Worm (Caenorhabditis elegans) whole organism, late embryonic: ENCODE data around the gene mob-4.

Experiments used
- C38D4.7 ChIP-seq: fragments of 200-800 bp; sonication (Bioruptor generic); optimal IDR thresholded peaks from 2 replicates; lab custom pipeline; 2018; ENCODE audit warnings: mild to moderate bottlenecking, missing genetic modification characterization, moderate library complexity, missing compliant biosample characterization
- F13H6.1 ChIP-seq: sonication (generic microtip); optimal IDR thresholded peaks from 2 replicates; lab custom pipeline; 2016; ENCODE audit warnings: missing genetic modification characterization, missing compliant biosample characterization
- K02D7.2 ChIP-seq: sonication (generic microtip); optimal IDR thresholded peaks from 2 replicates; lab custom pipeline; 2017; ENCODE audit warnings: mild to moderate bottlenecking, missing genetic modification characterization, missing compliant biosample characterization
- T23F11.4 ChIP-seq: fragments of 200-800 bp; sonication (Bioruptor generic); optimal IDR thresholded peaks from 2 replicates; lab custom pipeline; 2018; ENCODE audit warnings: mild to moderate bottlenecking, missing genetic modification characterization, missing compliant biosample characterization
- ahr-1 ChIP-seq: sonication (generic microtip); optimal IDR thresholded peaks from 2 replicates; lab custom pipeline; 2016; ENCODE audit warnings: missing genetic modification characterization, missing compliant biosample characterization
- ama-1 ChIP-seq: fragments of 150-350 bp; optimal IDR thresholded peaks from 2 replicates; lab custom pipeline; 2014
- ceh-14 ChIP-seq: sonication (generic microtip); optimal IDR thresholded peaks from 2 replicates; lab custom pipeline; 2016; ENCODE audit warnings: missing genotype, missing genetic modification characterization, missing compliant biosample characterization
- ceh-18 ChIP-seq: sonication (generic microtip); optimal IDR thresholded peaks from 2 replicates; lab custom pipeline; 2016; ENCODE audit warnings: missing genetic modification characterization, missing compliant biosample characterization
- ceh-19 ChIP-seq: fragments of 200-800 bp; sonication (Bioruptor generic); optimal IDR thresholded peaks from 2 replicates; lab custom pipeline; 2018; ENCODE audit warnings: mild to moderate bottlenecking, missing genetic modification characterization, missing compliant biosample characterization
- ceh-22 ChIP-seq: sonication (generic microtip); optimal IDR thresholded peaks from 2 replicates; lab custom pipeline; 2017; ENCODE audit warnings: missing biosample characterization, missing genetic modification characterization
- ceh-24 ChIP-seq: sonication (generic microtip); optimal IDR thresholded peaks from 2 replicates; lab custom pipeline; 2016; ENCODE audit warnings: mild to moderate bottlenecking, missing genetic modification characterization, missing compliant biosample characterization
- ceh-30 ChIP-seq: fragments of 150-350 bp; optimal IDR thresholded peaks from 2 replicates; lab custom pipeline; 2014; ENCODE audit warnings: missing biosample characterization, missing genetic modification characterization
- ceh-31 ChIP-seq: sonication (generic microtip); optimal IDR thresholded peaks from 2 replicates; lab custom pipeline; 2016; ENCODE audit warnings: missing genetic modification characterization, missing compliant biosample characterization
- ceh-34 ChIP-seq: sonication (generic microtip); optimal IDR thresholded peaks from 2 replicates; lab custom pipeline; 2016; ENCODE audit warnings: mild to moderate bottlenecking, missing genetic modification characterization, missing compliant biosample characterization
- ceh-45 ChIP-seq: fragments of 200-800 bp; sonication (Bioruptor generic); IDR thresholded peaks from 2 replicates; pipeline ENCODE4 v1.3.6; 2022; ENCODE audit warnings: missing genetic modification reagents, missing genetic modification characterization, missing compliant biosample characterization
- ceh-6 ChIP-seq: fragments of 200-800 bp; sonication (Bioruptor generic); optimal IDR thresholded peaks from 2 replicates; lab custom pipeline; 2018; ENCODE audit warnings: mild to moderate bottlenecking, missing genetic modification characterization, missing compliant biosample characterization
- ceh-9 ChIP-seq: sonication (generic microtip); optimal IDR thresholded peaks from 2 replicates; lab custom pipeline; 2016; ENCODE audit warnings: mild to moderate bottlenecking, missing genetic modification characterization, inconsistent platforms, missing compliant biosample characterization
- che-1 ChIP-seq: sonication (generic microtip); optimal IDR thresholded peaks from 2 replicates; lab custom pipeline; 2016; ENCODE audit warnings: mild to moderate bottlenecking, missing genetic modification characterization, missing compliant biosample characterization
- dmd-4 ChIP-seq: sonication (generic microtip); optimal IDR thresholded peaks from 2 replicates; lab custom pipeline; 2016; ENCODE audit warnings: borderline replicate concordance, missing genetic modification characterization, missing compliant biosample characterization
- elt-4 ChIP-seq: sonication (generic microtip); optimal IDR thresholded peaks from 2 replicates; lab custom pipeline; 2016; ENCODE audit warnings: missing genetic modification characterization, missing compliant biosample characterization
- ets-4 ChIP-seq: sonication (generic microtip); optimal IDR thresholded peaks from 2 replicates; lab custom pipeline; 2016; ENCODE audit warnings: missing genetic modification characterization, missing compliant biosample characterization
- eyg-1 ChIP-seq: sonication (generic microtip); optimal IDR thresholded peaks from 2 replicates; lab custom pipeline; 2016; ENCODE audit warnings: missing genotype, missing genetic modification characterization, missing compliant biosample characterization
- fax-1 ChIP-seq: sonication (generic microtip); optimal IDR thresholded peaks from 2 replicates; lab custom pipeline; 2016; ENCODE audit warnings: missing genotype, missing genetic modification characterization, missing compliant biosample characterization
- fkh-10 ChIP-seq: fragments of 150-350 bp; optimal IDR thresholded peaks from 2 replicates; lab custom pipeline; 2014; ENCODE audit warnings: missing biosample characterization, missing genetic modification reagents, missing genetic modification characterization
- fkh-6 ChIP-seq: sonication (generic microtip); optimal IDR thresholded peaks from 2 replicates; lab custom pipeline; 2016; ENCODE audit warnings: missing genetic modification characterization, missing compliant biosample characterization
- hlh-15 ChIP-seq: sonication (generic microtip); optimal IDR thresholded peaks from 2 replicates; lab custom pipeline; 2016; ENCODE audit warnings: missing genetic modification characterization, missing compliant biosample characterization
- hlh-6 ChIP-seq: sonication (generic microtip); optimal IDR thresholded peaks from 2 replicates; lab custom pipeline; 2016; ENCODE audit warnings: missing genotype, missing genetic modification characterization, missing compliant biosample characterization
- lim-6 ChIP-seq: sonication (generic microtip); optimal IDR thresholded peaks from 2 replicates; lab custom pipeline; 2016; ENCODE audit warnings: missing genetic modification characterization, missing compliant biosample characterization
- nhr-11 ChIP-seq: fragments of 150-350 bp; optimal IDR thresholded peaks from 2 replicates; lab custom pipeline; 2014; ENCODE audit warnings: missing biosample characterization, missing genetic modification characterization
- npax-4 ChIP-seq: sonication (generic microtip); optimal IDR thresholded peaks from 2 replicates; lab custom pipeline; 2016; ENCODE audit warnings: missing genetic modification characterization, missing compliant biosample characterization
- odd-2 ChIP-seq: sonication (generic microtip); optimal IDR thresholded peaks from 2 replicates; lab custom pipeline; 2017; ENCODE audit warnings: antibody characterized with exemption, mild to moderate bottlenecking, missing genetic modification characterization, missing compliant biosample characterization
- pag-3 ChIP-seq: sonication (generic microtip); optimal IDR thresholded peaks from 2 replicates; lab custom pipeline; 2016; ENCODE audit warnings: missing compliant biosample characterization, missing genetic modification characterization, borderline replicate concordance
- pax-1 ChIP-seq: fragments of 150-350 bp; optimal IDR thresholded peaks from 2 replicates; lab custom pipeline; 2014; ENCODE audit warnings: missing biosample characterization, missing genetic modification characterization
- pha-2 ChIP-seq: sonication (generic microtip); optimal IDR thresholded peaks from 2 replicates; lab custom pipeline; 2017; ENCODE audit warnings: mild to moderate bottlenecking, missing genetic modification characterization, missing compliant biosample characterization
- pqm-1 ChIP-seq: sonication (generic microtip); optimal IDR thresholded peaks from 2 replicates; lab custom pipeline; 2016; ENCODE audit warnings: missing genetic modification characterization, missing compliant biosample characterization
- ref-2 ChIP-seq: sonication (generic microtip); optimal IDR thresholded peaks from 2 replicates; lab custom pipeline; 2016; ENCODE audit warnings: missing genetic modification characterization, missing compliant biosample characterization
- rnt-1 ChIP-seq: sonication (generic microtip); optimal IDR thresholded peaks from 2 replicates; lab custom pipeline; 2016; ENCODE audit warnings: missing genetic modification characterization, missing compliant biosample characterization
- sdc-2 ChIP-seq: sonication (generic microtip); optimal IDR thresholded peaks from 2 replicates; lab custom pipeline; 2016; ENCODE audit warnings: missing genotype, missing genetic modification characterization, missing compliant biosample characterization
- sox-2 ChIP-seq: fragments of 200-800 bp; sonication (Bioruptor generic); IDR thresholded peaks from 2 replicates; pipeline ENCODE4 v1.3.6; 2022; ENCODE audit warnings: missing genetic modification reagents, missing genetic modification characterization, missing compliant biosample characterization
- syd-9 ChIP-seq: sonication (generic microtip); optimal IDR thresholded peaks from 2 replicates; lab custom pipeline; 2016; ENCODE audit warnings: mild to moderate bottlenecking, missing genetic modification characterization, moderate library complexity, missing compliant biosample characterization
- tbx-2 ChIP-seq: sonication (generic microtip); optimal IDR thresholded peaks from 2 replicates; lab custom pipeline; 2016; ENCODE audit warnings: missing genetic modification characterization, missing compliant biosample characterization
- ttx-3 ChIP-seq: sonication (generic microtip); optimal IDR thresholded peaks from 2 replicates; lab custom pipeline; 2016; ENCODE audit warnings: missing genetic modification reagents, missing genetic modification characterization, missing compliant biosample characterization
- unc-3 ChIP-seq, 2 experiments: fragments of 200-800 bp in 1 of 2; sonication (Bioruptor generic) in 1 of 2; sonication (generic microtip) in 1 of 2; conservative IDR thresholded peaks in 1 of 2; optimal IDR thresholded peaks in 1 of 2; 2 replicates each; pipeline versions ENCODE4 v1.3.6 to Lab custom; 2016 to 2022; ENCODE audit warnings: missing compliant biosample characterization in 2 of 2, missing genetic modification characterization in 2 of 2, missing genetic modification reagents in 1 of 2
- zip-5 ChIP-seq: sonication (generic microtip); optimal IDR thresholded peaks from 2 replicates; lab custom pipeline; 2016; ENCODE audit warnings: missing genetic modification characterization, missing compliant biosample characterization
- ztf-16 ChIP-seq: sonication (generic microtip); optimal IDR thresholded peaks from 2 replicates; lab custom pipeline; 2017; ENCODE audit warnings: missing genetic modification characterization, missing compliant biosample characterization

mob-4 gene

ce11 chrIII:8250007-8250683 lies 25.2 kb downstream of the mob-4 start, which contains the start of gene knl-1 (continued):
- no peak for TF ChIP-seq K02D7.2 (tag; lab: Kevin White, UChicago)
- peak; percentile 38 for TF ChIP-seq ceh-34 (tag; lab: Kevin White, UChicago)
- TF ChIP-seq dmd-4 (tag; lab: Kevin White, UChicago), result no peak
- TF ChIP-seq odd-2 (tag; lab: Kevin White, UChicago), result no peak

ce11 chrIII:8254938-8255337 lies 30.0 kb downstream of the mob-4 start, which contains the start of gene F09G8.5:
F09G8.5 (plus strand) TSS chrIII:8254975.
- TF ChIP-seq rnt-1 (tag; lab: Kevin White, UChicago) (no peak), nhr-11 (tag; lab: Kevin White, UChicago) (no peak), tbx-2 (tag; lab: Kevin White, UChicago) (no peak), ttx-3 (no peak), ceh-22 (tag; lab: Kevin White, UChicago) (no peak), ceh-14 (no peak), ama-1 (lab: Kevin White, UChicago) (no peak), ets-4 (tag; lab: Kevin White, UChicago) (no peak), C38D4.7 (GFP tag; lab: Kevin White, UChicago) (no peak)
- TF ChIP-seq, all 69 proteins: peak for 0

- TF ChIP-seq hlh-15 (tag; lab: Kevin White, UChicago) (no peak), npax-4 (no peak), T23F11.4 (GFP tag; lab: Kevin White, UChicago) (no peak), sdc-2 (tag; lab: Kevin White, UChicago) (no peak), ceh-24 (tag; lab: Kevin White, UChicago) (no peak), unc-3 (GFP tag; conservative IDR thresholded peaks at IDR 0.05; lab: Robert Waterston, UW) (no peak), unc-3 (tag; optimal IDR thresholded peaks at IDR 0.05; lab: Kevin White, UChicago) (no peak), ceh-18 (no peak), ahr-1 (no peak), ceh-22 (tag; lab: Kevin White, UChicago) (no peak), F13H6.1 (tag; lab: Kevin White, UChicago) (no peak), ref-2 (tag; lab: Kevin White, UChicago) (no peak), ceh-19 (GFP tag; lab: Kevin White, UChicago) (no peak), ceh-6 (GFP tag; lab: Kevin White, UChicago) (no peak), odd-2 (tag; lab: Kevin White, UChicago) (no peak), ceh-30 (tag; lab: Kevin White, UChicago) (no peak), eyg-1 (no peak), ceh-45 (GFP tag; lab: Robert Waterston, UW) (no peak), sox-2 (GFP tag; lab: Robert Waterston, UW) (no peak), pag-3 (no peak), ceh-14 (no peak)
These were observed 33.1 kb downstream of the mob-4 start, which contains the start of gene ncr-2 for ce11 chrIII:8258045-8258444. ncr-2 (plus strand) TSS chrIII:8258345.

ce11 chrIII:8262599-8262998 lies 37.7 kb downstream of the mob-4 start:
- peak; percentile 94 for TF ChIP-seq elt-4 (tag; lab: Kevin White, UChicago)
- no peak for TF ChIP-seq eyg-1
- no peak for TF ChIP-seq ceh-14
- TF ChIP-seq hlh-15 (tag; lab: Kevin White, UChicago), result no peak
- TF ChIP-seq lim-6 (tag; lab: Kevin White, UChicago), result peak; percentile 14
- no peak for TF ChIP-seq ceh-6 (GFP tag; lab: Kevin White, UChicago)
- TF ChIP-seq sdc-2 (tag; lab: Kevin White, UChicago), result peak; percentile 26
- no peak for TF ChIP-seq ztf-16 (tag; lab: Kevin White, UChicago)
- peak; percentile 28 for TF ChIP-seq ref-2 (tag; lab: Kevin White, UChicago)
- TF ChIP-seq ceh-45 (GFP tag; lab: Robert Waterston, UW), result no peak
- peak; percentile 25 for TF ChIP-seq fkh-6
- TF ChIP-seq ceh-19 (GFP tag; lab: Kevin White, UChicago), result no peak
- TF ChIP-seq pha-2, result no peak
- TF ChIP-seq dmd-4 (tag; lab: Kevin White, UChicago), result no peak
- no peak for TF ChIP-seq ceh-31 (tag; lab: Kevin White, UChicago)
- TF ChIP-seq fkh-10, result no peak
- no peak for TF ChIP-seq unc-3 (GFP tag; conservative IDR thresholded peaks at IDR 0.05; lab: Robert Waterston, UW)
- TF ChIP-seq unc-3 (tag; optimal IDR thresholded peaks at IDR 0.05; lab: Kevin White, UChicago), result no peak
- TF ChIP-seq zip-5 (tag; lab: Kevin White, UChicago), result no peak
- TF ChIP-seq pax-1, result no peak
- TF ChIP-seq ceh-9 (tag; lab: Kevin White, UChicago), result peak; percentile 17
- TF ChIP-seq pqm-1 (tag; lab: Kevin White, UChicago), result no peak
- TF ChIP-seq sox-2 (GFP tag; lab: Robert Waterston, UW), result no peak
- TF ChIP-seq che-1 (tag; lab: Kevin White, UChicago), result no peak
- peak; percentile 29 for TF ChIP-seq syd-9
- TF ChIP-seq fax-1, result no peak
- TF ChIP-seq hlh-6 (tag; lab: Kevin White, UChicago), result peak; percentile 21
- TF ChIP-seq T23F11.4 (GFP tag; lab: Kevin White, UChicago), result no peak
- TF ChIP-seq, all 69 proteins: peak for 8
